Worm (Caenorhabditis elegans) whole organism, young adult: Measurements from ENCODE around the gene srt-29.

Experiments
- F39B2.1 ChIP-seq: fragments of 200-800 bp; sonication (Bioruptor generic); IDR thresholded peaks from 2 replicates; pipeline ENCODE4 v1.3.6; 2022; ENCODE audit warnings: missing genetic modification reagents, missing genetic modification characterization, missing compliant biosample characterization
- bed-2 ChIP-seq: fragments of 200-800 bp; sonication (Bioruptor generic); IDR thresholded peaks from 2 replicates; pipeline ENCODE4 v1.3.6; 2022; ENCODE audit warnings: missing genetic modification reagents, missing genetic modification characterization, missing compliant biosample characterization
- dpff-1 ChIP-seq: sonication (generic microtip); optimal IDR thresholded peaks from 2 replicates; lab custom pipeline; 2017; ENCODE audit warnings: mild to moderate bottlenecking, missing genetic modification characterization, missing compliant biosample characterization
- dpl-1 ChIP-seq: fragments of 150-350 bp; optimal IDR thresholded peaks from 2 replicates; lab custom pipeline; 2014; ENCODE audit warnings: missing biosample characterization, missing genetic modification reagents, missing genetic modification characterization
- efl-1 ChIP-seq: fragments of 150-350 bp; optimal IDR thresholded peaks from 2 replicates; lab custom pipeline; 2014; ENCODE audit warnings: missing biosample characterization, missing genetic modification reagents, missing genetic modification characterization
- egl-44 ChIP-seq: fragments of 200-800 bp; sonication (Bioruptor generic); IDR thresholded peaks from 2 replicates; pipeline ENCODE4 v1.3.6; 2022; ENCODE audit warnings: missing genetic modification reagents, missing genetic modification characterization, missing compliant biosample characterization
- mes-4 ChIP-seq: sonication (generic microtip); optimal IDR thresholded peaks from 2 replicates; lab custom pipeline; 2016; ENCODE audit warnings: missing genotype, missing genetic modification characterization, missing compliant biosample characterization
- tlf-1 ChIP-seq: fragments of 200-800 bp; sonication (Bioruptor generic); optimal IDR thresholded peaks from 2 replicates; lab custom pipeline; 2018; ENCODE audit warnings: mild to moderate bottlenecking, missing genetic modification characterization, missing compliant biosample characterization
- ztf-18 ChIP-seq: sonication (generic microtip); optimal IDR thresholded peaks from 2 replicates; lab custom pipeline; 2016; ENCODE audit warnings: missing genotype, mild to moderate bottlenecking, missing genetic modification characterization, missing compliant biosample characterization

DNA sequence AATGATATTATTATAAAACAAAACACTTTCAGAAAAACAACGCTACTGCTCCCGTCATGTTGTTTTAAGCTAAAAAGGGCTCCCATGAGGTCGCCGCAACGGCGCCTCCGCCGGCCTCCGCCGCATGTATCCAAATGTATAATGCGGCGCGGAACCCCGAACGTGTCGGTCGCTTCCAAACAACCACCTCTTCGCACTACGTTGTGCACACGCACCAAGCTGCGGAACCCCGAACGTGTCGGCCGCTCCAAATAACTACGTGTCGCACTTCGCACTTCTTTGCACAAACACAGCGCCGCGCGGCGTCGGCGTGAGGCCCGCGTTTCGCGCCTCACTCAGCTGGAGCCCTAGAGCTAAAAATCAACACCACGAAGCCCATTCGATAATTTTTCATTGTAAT, 2.0 kb downstream of the srt-29 start:
- TF ChIP-seq ztf-18 (tag; lab: Kevin White, UChicago) (no peak), egl-44 (GFP tag; lab: Robert Waterston, UW) (no peak), tlf-1 (GFP tag; lab: Kevin White, UChicago) (no peak), dpl-1 (no peak), F39B2.1 (GFP tag; lab: Robert Waterston, UW) (no peak), bed-2 (GFP tag; lab: Robert Waterston, UW) (no peak), efl-1 (no peak), dpff-1 (tag; lab: Kevin White, UChicago) (no peak), mes-4 (tag; lab: Kevin White, UChicago) (no peak)
